Fruit fly (Drosophila melanogaster) whole organism, prepupa: ENCODE measurements around the gene Ltn1.
A peak's percentile ranks its signal among the peaks of the same experiment; 100 is the strongest.

Source experiments
- Blimp-1 ChIP-seq: fragments of 200-800 bp; sonication (Bioruptor generic); optimal IDR thresholded peaks from 3 replicates; lab custom pipeline; 2017; ENCODE audit warnings: missing biosample characterization, missing genetic modification characterization, mild to moderate bottlenecking, moderate library complexity, missing genetic modification reagents
- CG10631 ChIP-seq: fragments of 200-800 bp; sonication (Bioruptor generic); optimal IDR thresholded peaks from 2 replicates; lab custom pipeline; 2016; ENCODE audit warnings: missing biosample characterization, missing genetic modification characterization
- CG10669 ChIP-seq: fragments of 200-800 bp; sonication (Bioruptor generic); optimal IDR thresholded peaks from 3 replicates; lab custom pipeline; 2018; ENCODE audit warnings: missing biosample characterization, mild to moderate bottlenecking, missing genetic modification characterization, moderate library complexity
- CG3032 ChIP-seq: fragments of 200-800 bp; optimal IDR thresholded peaks from 2 replicates; lab custom pipeline; 2019; ENCODE audit warnings: missing biosample characterization, mild to moderate bottlenecking, missing genetic modification characterization, moderate library complexity
- CG31627 ChIP-seq: fragments of 200-800 bp; sonication (Bioruptor generic); optimal IDR thresholded peaks from 3 replicates; lab custom pipeline; 2016; ENCODE audit warnings: missing biosample characterization, missing genetic modification characterization
- CG34406 ChIP-seq: fragments of 200-800 bp; sonication (Bioruptor generic); optimal IDR thresholded peaks from 3 replicates; lab custom pipeline; 2016; ENCODE audit warnings: missing biosample characterization, missing genetic modification characterization
- CG6163 ChIP-seq: fragments of 200-800 bp; sonication (Bioruptor generic); IDR thresholded peaks from 3 replicates; pipeline ENCODE4 v1.3.6; 2022; ENCODE audit warnings: missing biosample characterization, missing genetic modification characterization
- CG6276 ChIP-seq: fragments of 200-800 bp; sonication (Bioruptor generic); optimal IDR thresholded peaks from 2 replicates; lab custom pipeline; 2017; ENCODE audit warnings: missing biosample characterization, mild to moderate bottlenecking, missing genetic modification characterization
- CG6808 ChIP-seq: fragments of 200-800 bp; sonication (Bioruptor generic); optimal IDR thresholded peaks from 3 replicates; lab custom pipeline; 2017; ENCODE audit warnings: missing biosample characterization, missing genetic modification characterization, mild to moderate bottlenecking, moderate library complexity, missing genetic modification reagents
- CG7368 ChIP-seq: fragments of 200-800 bp; sonication (Bioruptor generic); optimal IDR thresholded peaks from 3 replicates; lab custom pipeline; 2016; ENCODE audit warnings: missing biosample characterization, missing genetic modification characterization
- CG8632 ChIP-seq: fragments of 200-800 bp; sonication (Bioruptor generic); optimal IDR thresholded peaks from 3 replicates; lab custom pipeline; 2016; ENCODE audit warnings: missing biosample characterization, missing genetic modification characterization
- Eip78C ChIP-seq: fragments of 200-800 bp; sonication (Bioruptor generic); peaks from one replicate; lab custom pipeline; 2016; ENCODE audit warnings: missing biosample characterization, missing genetic modification characterization
- Eip93F ChIP-seq: fragments of 200-800 bp; sonication (Bioruptor generic); optimal IDR thresholded peaks from 2 replicates; lab custom pipeline; 2016; ENCODE audit warnings: missing biosample characterization, mild to moderate bottlenecking, missing genetic modification characterization
- Gug ChIP-seq: fragments of 200-800 bp; sonication (Bioruptor generic); IDR thresholded peaks from 2 replicates; pipeline ENCODE4 v1.3.6; 2022; ENCODE audit warnings: missing biosample characterization, missing genetic modification characterization
- Hr38 ChIP-seq: sonication (Bioruptor generic); optimal IDR thresholded peaks from 2 replicates; lab custom pipeline; 2016; ENCODE audit warnings: missing biosample characterization, missing genetic modification characterization
- Hr39 ChIP-seq: fragments of 200-800 bp; sonication (Bioruptor generic); optimal IDR thresholded peaks from 2 replicates; lab custom pipeline; 2016; ENCODE audit warnings: missing biosample characterization, missing genetic modification characterization
- Hr4 ChIP-seq: fragments of 200-800 bp; sonication (Bioruptor generic); optimal IDR thresholded peaks from 3 replicates; lab custom pipeline; 2016; ENCODE audit warnings: missing biosample characterization, missing genetic modification characterization
- Met ChIP-seq: fragments of 200-800 bp; sonication (Bioruptor generic); optimal IDR thresholded peaks from 3 replicates; lab custom pipeline; 2016; ENCODE audit warnings: missing biosample characterization, missing genetic modification characterization
- Sox102F ChIP-seq: fragments of 200-800 bp; sonication (Bioruptor generic); optimal IDR thresholded peaks from 2 replicates; lab custom pipeline; 2016; ENCODE audit warnings: missing biosample characterization, mild to moderate bottlenecking, missing genetic modification characterization
- Sox14 ChIP-seq: fragments of 200-800 bp; sonication (Bioruptor generic); optimal IDR thresholded peaks from 3 replicates; lab custom pipeline; 2016; ENCODE audit warnings: missing biosample characterization, missing genetic modification characterization
- achi ChIP-seq: fragments of 200-800 bp; sonication (Bioruptor generic); optimal IDR thresholded peaks from 3 replicates; lab custom pipeline; 2016; ENCODE audit warnings: missing biosample characterization, missing genetic modification characterization
- acj6 ChIP-seq: fragments of 200-800 bp; sonication (Bioruptor generic); optimal IDR thresholded peaks from 3 replicates; lab custom pipeline; 2016; ENCODE audit warnings: missing biosample characterization, missing genetic modification characterization
- cyc ChIP-seq: fragments of 200-800 bp; sonication (Bioruptor generic); optimal IDR thresholded peaks from 3 replicates; lab custom pipeline; 2016; ENCODE audit warnings: missing biosample characterization, missing genetic modification characterization
- dac ChIP-seq: fragments of 200-800 bp; sonication (Bioruptor generic); optimal IDR thresholded peaks from 2 replicates; lab custom pipeline; 2017; ENCODE audit warnings: missing biosample characterization, mild to moderate bottlenecking, missing genetic modification characterization
- dsx ChIP-seq: fragments of 200-800 bp; optimal IDR thresholded peaks from 3 replicates; lab custom pipeline; 2019; ENCODE audit warnings: missing biosample characterization, mild to moderate bottlenecking, missing genetic modification characterization, moderate library complexity; ENCODE audit not compliant: poor library complexity, severe bottlenecking
- eg ChIP-seq: fragments of 200-800 bp; sonication (Bioruptor generic); IDR thresholded peaks from 3 replicates; pipeline ENCODE4 v1.3.6; 2022; ENCODE audit warnings: missing biosample characterization, missing genetic modification characterization
- esn ChIP-seq: fragments of 200-800 bp; sonication (Bioruptor generic); optimal IDR thresholded peaks from 2 replicates; lab custom pipeline; 2016; ENCODE audit warnings: missing biosample characterization, mild to moderate bottlenecking, missing genetic modification characterization, moderate library complexity
- fkh ChIP-seq: fragments of 200-800 bp; sonication (Bioruptor generic); optimal IDR thresholded peaks from 3 replicates; lab custom pipeline; 2017; ENCODE audit warnings: missing biosample characterization, mild to moderate bottlenecking, missing genetic modification characterization, moderate library complexity
- lz ChIP-seq: fragments of 200-800 bp; sonication (Bioruptor generic); optimal IDR thresholded peaks from 3 replicates; lab custom pipeline; 2016; ENCODE audit warnings: missing biosample characterization, missing genetic modification characterization
- salr ChIP-seq, 2 experiments: fragments of 200-800 bp; sonication (Bioruptor generic); optimal IDR thresholded peaks; 3 replicates each; lab custom pipeline; 2016 to 2018; ENCODE audit warnings: missing biosample characterization in 2 of 2, missing genetic modification characterization in 2 of 2, mild to moderate bottlenecking in 1 of 2
- topi ChIP-seq: fragments of 200-800 bp; sonication (Bioruptor generic); optimal IDR thresholded peaks from 3 replicates; lab custom pipeline; 2016; ENCODE audit warnings: missing biosample characterization, missing genetic modification characterization

Ltn1 gene

dm6 chr3L:19557197-19557995, 5.3 kb upstream of the Ltn1 start (continued):
- TF ChIP-seq CG10631 (GFP tag; lab: Kevin White, UChicago) (peak; percentile 84), Gug (GFP tag; lab: Robert Waterston, UW) (no peak), CG8632 (GFP tag; lab: Kevin White, UChicago) (peak; percentile 80), dac (no peak), lz (GFP tag; lab: Kevin White, UChicago) (peak; percentile 28), eg (no peak), Hr38 (GFP tag; lab: Kevin White, UChicago) (no peak), CG7368 (GFP tag; lab: Kevin White, UChicago) (no peak), fkh (no peak), cyc (peak; percentile 23), salr (GFP tag; optimal IDR thresholded peaks at IDR 0.05; lab: Kevin White, UChicago) (peak in 1 of 2 experiments; percentile 82), Sox102F (GFP tag; lab: Kevin White, UChicago) (no peak), Hr4 (GFP tag; lab: Kevin White, UChicago) (peak; percentile 6), CG6163 (GFP tag; lab: Robert Waterston, UW) (peak; percentile 49; the same call in 1 of the 3 replicates), CG3032 (tag; lab: Kevin White, UChicago) (peak; percentile 88), CG6276 (peak; percentile 33), achi (GFP tag; lab: Kevin White, UChicago) (peak; percentile 66), Sox14 (GFP tag; lab: Kevin White, UChicago) (no peak)

dm6 chr3L:19556738-19557137, 4.6 kb upstream of the Ltn1 start:
- TF ChIP-seq CG6163 (GFP tag; lab: Robert Waterston, UW) (peak; percentile 68), CG6808 (GFP tag; lab: Kevin White, UChicago) (peak; percentile 89), CG10669 (GFP tag; lab: Kevin White, UChicago) (no peak), Gug (GFP tag; lab: Robert Waterston, UW) (no peak), dsx (GFP tag; lab: Kevin White, UChicago) (peak; percentile 76), esn (no peak)
- TF ChIP-seq, all 60 proteins: peak for 3

dm6 chr3L:19555906-19556457, 3.9 kb upstream of the Ltn1 start:
- TF ChIP-seq acj6 (GFP tag; lab: Kevin White, UChicago) = peak; percentile 14
- TF ChIP-seq cyc = peak; percentile 39
- TF ChIP-seq achi (GFP tag; lab: Kevin White, UChicago) = peak; percentile 22
- TF ChIP-seq topi (GFP tag; lab: Kevin White, UChicago) = peak; percentile 13
- peak; percentile 63 for TF ChIP-seq esn
- TF ChIP-seq Hr39 (GFP tag; lab: Kevin White, UChicago) = peak; percentile 37
- TF ChIP-seq CG31627 = peak; percentile 34
- TF ChIP-seq Eip78C (GFP tag; lab: Kevin White, UChicago) = peak; percentile 82
- TF ChIP-seq Met (GFP tag; lab: Kevin White, UChicago) = no peak
- TF ChIP-seq Blimp-1 (GFP tag; lab: Kevin White, UChicago) = peak; percentile 91
- no peak for TF ChIP-seq Eip93F (GFP tag; lab: Kevin White, UChicago)
- TF ChIP-seq CG34406 (GFP tag; lab: Kevin White, UChicago) = no peak
- TF ChIP-seq, all 60 proteins: peak for 9

- TF ChIP-seq Eip93F (GFP tag; lab: Kevin White, UChicago) = no peak
- TF ChIP-seq CG6163 (GFP tag; lab: Robert Waterston, UW) = no peak
- TF ChIP-seq Eip78C (GFP tag; lab: Kevin White, UChicago) = no peak
Measured at dm6 chr3L:19544810-19545209, 7.3 kb downstream of the Ltn1 start, which contains the start of the genes CG46435 and Rcd7. TSS of gene CG46435 (plus strand) at chr3L:19545110. TSS of gene Rcd7 (plus strand) at chr3L:19545110.
